Fruit fly (Drosophila melanogaster): ENCODE measurements around the gene CG34324.

DNA sequence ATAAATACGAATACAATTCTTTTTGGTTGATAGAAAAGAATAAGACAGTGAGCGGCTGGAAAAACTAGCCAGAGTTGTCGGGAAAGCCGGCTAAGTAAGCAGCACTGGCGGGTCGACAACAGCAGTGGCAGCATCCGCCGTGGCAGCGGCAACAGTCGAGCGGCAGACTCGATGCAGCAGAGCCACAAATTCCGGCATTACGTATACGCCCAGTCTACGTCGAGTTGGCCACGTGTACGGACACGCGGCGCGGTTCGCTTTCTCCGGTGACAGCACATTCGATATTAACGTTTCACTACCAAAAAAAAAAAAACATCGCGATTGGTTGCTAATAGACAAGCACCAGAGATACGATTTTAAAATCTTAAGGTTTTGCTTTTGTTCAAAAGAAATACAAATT, 11.8 kb downstream of the CG34324 start, which contains the start of gene Neto:
- TF ChIP-seq CG8478 (optimal IDR thresholded peaks at IDR 0.05) (no peak), CTCF (optimal IDR thresholded peaks at IDR 0.05) (no peak)

Measured in S2 (cell line).